Worm (Caenorhabditis elegans): Measurements from ENCODE around the gene mutd-1.

mutd-1 gene

ce11 chrIV:7112312-7112711, 21.6 kb downstream of the mutd-1 start:
- TF ChIP-seq set-16 (GFP tag; IDR thresholded peaks at IDR 0.05) (peak; percentile 82), egl-43 (GFP tag; IDR thresholded peaks at IDR 0.05) (0 out of 2 replicates have a peak, but pooled peaks have one; percentile 51)

- TF ChIP-seq dve-1 (tag; optimal IDR thresholded peaks at IDR 0.05; ENCODE audit: insufficient read depth): no peak
- TF ChIP-seq saeg-2 (GFP tag; IDR thresholded peaks at IDR 0.05): no peak
- no peak for TF ChIP-seq sdz-12 (GFP tag; optimal IDR thresholded peaks at IDR 0.05)
- no peak for TF ChIP-seq ZK337.2 (GFP tag; IDR thresholded peaks at IDR 0.05)
- no peak for TF ChIP-seq skn-1 (tag; optimal IDR thresholded peaks at IDR 0.05)
Observed at ce11 chrIV:7111354-7111753, 22.5 kb downstream of the mutd-1 start, which contains the start of the genes ZC477.7 and ssq-3. TSS of gene ZC477.7 (minus strand) at chrIV:7111454. TSS of gene ssq-3 (plus strand) at chrIV:7111604.

- TF ChIP-seq nhr-10 (tag; optimal IDR thresholded peaks at IDR 0.05) (no peak), ceh-20 (GFP tag; IDR thresholded peaks at IDR 0.05) (no peak), Y75B8A.6 (GFP tag; IDR thresholded peaks at IDR 0.05) (no peak)
Observed at ce11 chrIV:7107893-7108292, 26.0 kb downstream of the mutd-1 start, which contains the start of gene ZC477.2. TSS of gene ZC477.2 (plus strand) at chrIV:7108193.

- no peak for TF ChIP-seq hlh-11 (tag; optimal IDR thresholded peaks at IDR 0.05)
- TF ChIP-seq set-16 (GFP tag; IDR thresholded peaks at IDR 0.05): no peak
- TF ChIP-seq nhr-42 (GFP tag; IDR thresholded peaks at IDR 0.05): no peak
- TF ChIP-seq mdl-1 (tag; optimal IDR thresholded peaks at IDR 0.05): no peak
- 0 out of 2 replicates have a peak, but pooled peaks have one; percentile 52 for TF ChIP-seq snpc-1.2 (GFP tag; IDR thresholded peaks at IDR 0.05)
- no peak for TF ChIP-seq spr-3 (GFP tag; optimal IDR thresholded peaks at IDR 0.05)
- TF ChIP-seq ztf-7 (tag; optimal IDR thresholded peaks at IDR 0.05): no peak
- TF ChIP-seq egl-27 (tag; optimal IDR thresholded peaks at IDR 0.05): no peak
- TF ChIP-seq ces-1 (GFP tag; optimal IDR thresholded peaks at IDR 0.05): no peak
- TF ChIP-seq gei-8 (GFP tag; optimal IDR thresholded peaks at IDR 0.05): no peak
- no peak for TF ChIP-seq unc-39 (tag; optimal IDR thresholded peaks at IDR 0.05)
- no peak for TF ChIP-seq Y75B8A.6 (GFP tag; IDR thresholded peaks at IDR 0.05)
- peak; percentile 75 for TF ChIP-seq dpl-1 (GFP tag; optimal IDR thresholded peaks at IDR 0.05)
- no peak for TF ChIP-seq ztf-11 (tag; optimal IDR thresholded peaks at IDR 0.05)
- TF ChIP-seq ceh-32 (tag; optimal IDR thresholded peaks at IDR 0.05; ENCODE audit: poor library complexity): no peak
- TF ChIP-seq zfp-3 (GFP tag; conservative IDR thresholded peaks at IDR 0.05): no peak
- no peak for TF ChIP-seq ZK337.2 (GFP tag; IDR thresholded peaks at IDR 0.05)
- no peak for TF ChIP-seq fos-1 (tag; optimal IDR thresholded peaks at IDR 0.05)
- TF ChIP-seq ceh-44 (GFP tag; IDR thresholded peaks at IDR 0.05): no peak
- peak; percentile 3 for TF ChIP-seq nhr-11 (tag; optimal IDR thresholded peaks at IDR 0.05)
- no peak for TF ChIP-seq mep-1 (tag; optimal IDR thresholded peaks at IDR 0.05)
- TF ChIP-seq T20F7.1 (GFP tag; optimal IDR thresholded peaks at IDR 0.05): peak; percentile 54
- TF ChIP-seq spr-1 (tag; optimal IDR thresholded peaks at IDR 0.05): no peak
- TF ChIP-seq lin-38 (GFP tag; IDR thresholded peaks at IDR 0.05): peak; percentile 79
- TF ChIP-seq rbr-2 (tag; optimal IDR thresholded peaks at IDR 0.05): peak; percentile 59
- no peak for TF ChIP-seq lin-29 (GFP tag; IDR thresholded peaks at IDR 0.05)
- TF ChIP-seq snpc-4 (tag; optimal IDR thresholded peaks at IDR 0.05): no peak
- peak; percentile 81 for TF ChIP-seq mes-2 (tag; optimal IDR thresholded peaks at IDR 0.05; ENCODE audit: poor library complexity, severe bottlenecking)
- TF ChIP-seq cey-2 (tag; optimal IDR thresholded peaks at IDR 0.05; ENCODE audit: borderline replicate concordance, insufficient read depth): no peak
- no peak for TF ChIP-seq duxl-1 (tag; optimal IDR thresholded peaks at IDR 0.05; ENCODE audit: poor library complexity)
- no peak for TF ChIP-seq nhr-76 (tag; optimal IDR thresholded peaks at IDR 0.05)
- TF ChIP-seq hif-1 (tag; optimal IDR thresholded peaks at IDR 0.05): no peak
- TF ChIP-seq daf-8 (GFP tag; IDR thresholded peaks at IDR 0.05): no peak
- TF ChIP-seq ama-1 (optimal IDR thresholded peaks at IDR 0.05): peak; percentile 10
- TF ChIP-seq nhr-41 (GFP tag; IDR thresholded peaks at IDR 0.05): no peak
- peak; percentile 42 for TF ChIP-seq nhr-102 (tag; optimal IDR thresholded peaks at IDR 0.05)
- TF ChIP-seq ceh-62 (tag; optimal IDR thresholded peaks at IDR 0.05): no peak
- TF ChIP-seq fkh-10 (GFP tag; optimal IDR thresholded peaks at IDR 0.05): no peak
Observed at ce11 chrIV:7103211-7103679, 30.6 kb downstream of the mutd-1 start, which contains the start of the genes rde-8 and ZC477.3. TSS of gene rde-8 (minus strand) at chrIV:7103261. TSS of gene ZC477.3 (plus strand) at chrIV:7103492.
